Worm (Caenorhabditis elegans): Measurements from ENCODE around the gene ttll-15.

Gene ttll-15

ce11 chrV:10355773-10356335 is 2.5 kb upstream of the ttll-15 start, which contains the start of gene sluh-7 (continued):
- TF ChIP-seq fkh-10 (GFP tag; optimal IDR thresholded peaks at IDR 0.05) (no peak), T23F11.4 (GFP tag; optimal IDR thresholded peaks at IDR 0.05) (no peak), ceh-34 (tag; optimal IDR thresholded peaks at IDR 0.05) (peak; percentile 52), odd-2 (tag; optimal IDR thresholded peaks at IDR 0.05) (no peak), pat-9 (tag; optimal IDR thresholded peaks at IDR 0.05) (no peak), ceh-48 (tag; optimal IDR thresholded peaks at IDR 0.05) (no peak), ztf-16 (tag; optimal IDR thresholded peaks at IDR 0.05) (peak; percentile 37), hlh-8 (tag; optimal IDR thresholded peaks at IDR 0.05) (peak; percentile 91), nhr-232 (tag; optimal IDR thresholded peaks at IDR 0.05) (no peak), eyg-1 (tag; optimal IDR thresholded peaks at IDR 0.05) (peak; percentile 19), hlh-15 (tag; optimal IDR thresholded peaks at IDR 0.05) (peak; percentile 48), tbx-7 (tag; optimal IDR thresholded peaks at IDR 0.05) (peak; percentile 93), ceh-14 (tag; optimal IDR thresholded peaks at IDR 0.05) (peak; percentile 73), C38D4.7 (GFP tag; optimal IDR thresholded peaks at IDR 0.05) (no peak), fkh-6 (tag; optimal IDR thresholded peaks at IDR 0.05) (peak; percentile 79), unc-42 (tag; optimal IDR thresholded peaks at IDR 0.05) (peak; percentile 11), ceh-24 (tag; optimal IDR thresholded peaks at IDR 0.05) (no peak), madf-2 (tag; optimal IDR thresholded peaks at IDR 0.05) (no peak), unc-3 (GFP tag; conservative IDR thresholded peaks at IDR 0.05) (no peak), unc-3 (tag; optimal IDR thresholded peaks at IDR 0.05) (no peak), dmd-4 (tag; optimal IDR thresholded peaks at IDR 0.05; ENCODE audit: borderline replicate concordance) (no peak), unc-86 (tag; optimal IDR thresholded peaks at IDR 0.05) (peak; percentile 68), ttx-3 (tag; optimal IDR thresholded peaks at IDR 0.05) (peak; percentile 44), fax-1 (tag; optimal IDR thresholded peaks at IDR 0.05) (peak; percentile 74), ceh-22 (tag; optimal IDR thresholded peaks at IDR 0.05) (no peak), ref-2 (tag; optimal IDR thresholded peaks at IDR 0.05) (peak; percentile 88), F13H6.1 (tag; optimal IDR thresholded peaks at IDR 0.05) (peak; percentile 49), ceh-31 (tag; optimal IDR thresholded peaks at IDR 0.05) (peak; percentile 96), nhr-11 (tag; optimal IDR thresholded peaks at IDR 0.05) (no peak), pax-1 (tag; optimal IDR thresholded peaks at IDR 0.05) (no peak), zip-5 (tag; optimal IDR thresholded peaks at IDR 0.05) (peak; percentile 90), ceh-19 (GFP tag; optimal IDR thresholded peaks at IDR 0.05) (no peak), ceh-6 (GFP tag; optimal IDR thresholded peaks at IDR 0.05) (no peak), sox-2 (GFP tag; IDR thresholded peaks at IDR 0.05) (no peak), ets-4 (tag; optimal IDR thresholded peaks at IDR 0.05) (peak; percentile 90), pqm-1 (tag; optimal IDR thresholded peaks at IDR 0.05) (no peak), pag-3 (tag; optimal IDR thresholded peaks at IDR 0.05; ENCODE audit: borderline replicate concordance) (no peak), dve-1 (tag; optimal IDR thresholded peaks at IDR 0.05) (no peak), K02D7.2 (tag; optimal IDR thresholded peaks at IDR 0.05) (no peak), lim-6 (tag; optimal IDR thresholded peaks at IDR 0.05) (peak; percentile 72), rnt-1 (tag; optimal IDR thresholded peaks at IDR 0.05) (peak; percentile 79), ceh-18 (tag; optimal IDR thresholded peaks at IDR 0.05) (peak; percentile 32), syd-9 (tag; optimal IDR thresholded peaks at IDR 0.05) (no peak), K09A11.1 (tag; optimal IDR thresholded peaks at IDR 0.05; ENCODE audit: insufficient read depth) (no peak), sox-4 (tag; optimal IDR thresholded peaks at IDR 0.05) (no peak)
